Fruit fly (Drosophila melanogaster) whole organism, pupa: Measurements from ENCODE around the gene CG14518.

ENCODE experiments used
- CG10348 ChIP-seq: fragments of 200-800 bp; sonication (Bioruptor generic); IDR thresholded peaks from 2 replicates; pipeline ENCODE4 v1.3.6; 2022; ENCODE audit warnings: missing biosample characterization, missing genetic modification characterization
- CG12605 ChIP-seq: fragments of 200-800 bp; sonication (Bioruptor generic); IDR thresholded peaks from 2 replicates; pipeline ENCODE4 v1.3.6; 2022; ENCODE audit warnings: missing biosample characterization, missing genetic modification characterization
- CG13204 ChIP-seq: fragments of 200-800 bp; sonication (Bioruptor generic); optimal IDR thresholded peaks from 2 replicates; lab custom pipeline; 2018; ENCODE audit warnings: missing biosample characterization, mild to moderate bottlenecking, missing genetic modification characterization, moderate library complexity
- CG14655 ChIP-seq: fragments of 200-800 bp; sonication (Bioruptor generic); optimal IDR thresholded peaks from 3 replicates; lab custom pipeline; 2017; ENCODE audit warnings: mild to moderate bottlenecking, missing biosample characterization, missing genetic modification reagents, missing genetic modification characterization
- CG15710 ChIP-seq: fragments of 200-800 bp; sonication (Bioruptor generic); optimal IDR thresholded peaks from 2 replicates; lab custom pipeline; 2018; ENCODE audit warnings: missing biosample characterization, mild to moderate bottlenecking, missing genetic modification characterization, moderate library complexity
- CG17806 ChIP-seq: fragments of 200-800 bp; sonication (Bioruptor generic); optimal IDR thresholded peaks from 2 replicates; lab custom pipeline; 2018; ENCODE audit warnings: missing biosample characterization, mild to moderate bottlenecking, missing genetic modification characterization, moderate library complexity
- CG32121 ChIP-seq: fragments of 200-800 bp; sonication (Bioruptor generic); IDR thresholded peaks from 2 replicates; pipeline ENCODE4 v1.3.6; 2022; ENCODE audit warnings: missing biosample characterization, missing genetic modification characterization
- CG34367 ChIP-seq: fragments of 200-800 bp; sonication (Bioruptor generic); optimal IDR thresholded peaks from 2 replicates; lab custom pipeline; 2018; ENCODE audit warnings: missing biosample characterization, mild to moderate bottlenecking, missing genetic modification characterization
- CG4496 ChIP-seq: fragments of 200-800 bp; sonication (Bioruptor generic); IDR thresholded peaks from 3 replicates; pipeline ENCODE4 v1.3.6; 2022; ENCODE audit warnings: missing biosample characterization, missing genetic modification characterization
- CG8159 ChIP-seq: fragments of 200-800 bp; sonication (Bioruptor generic); optimal IDR thresholded peaks from 3 replicates; lab custom pipeline; 2018; ENCODE audit warnings: missing biosample characterization, mild to moderate bottlenecking, missing genetic modification characterization, moderate library complexity
- CG8301 ChIP-seq: fragments of 200-800 bp; sonication (Bioruptor generic); optimal IDR thresholded peaks from 2 replicates; lab custom pipeline; 2018; ENCODE audit warnings: missing biosample characterization, mild to moderate bottlenecking, missing genetic modification characterization
- CG9948 ChIP-seq: fragments of 200-800 bp; sonication (Bioruptor generic); optimal IDR thresholded peaks from 2 replicates; lab custom pipeline; 2018; ENCODE audit warnings: missing biosample characterization, mild to moderate bottlenecking, missing genetic modification characterization, moderate library complexity
- D1 ChIP-seq: fragments of 200-800 bp; sonication (Bioruptor generic); optimal IDR thresholded peaks from 2 replicates; lab custom pipeline; 2018; ENCODE audit warnings: missing biosample characterization, mild to moderate bottlenecking, missing genetic modification characterization, moderate library complexity
- EcR ChIP-seq: fragments of 200-800 bp; sonication (Bioruptor generic); optimal IDR thresholded peaks from 3 replicates; lab custom pipeline; 2019; ENCODE audit warnings: missing biosample characterization, missing genetic modification characterization, mild to moderate bottlenecking, moderate library complexity, missing genetic modification reagents
- Ets98B ChIP-seq: fragments of 200-800 bp; sonication (Bioruptor generic); IDR thresholded peaks from 2 replicates; pipeline ENCODE4 v1.3.6; 2022; ENCODE audit warnings: missing biosample characterization, missing genetic modification characterization
- Pif1A ChIP-seq: fragments of 200-800 bp; sonication (Bioruptor generic); optimal IDR thresholded peaks from 3 replicates; lab custom pipeline; 2016; ENCODE audit warnings: missing biosample characterization, missing genetic modification characterization
- Pif1B ChIP-seq: fragments of 200-800 bp; sonication (Bioruptor generic); optimal IDR thresholded peaks from 3 replicates; lab custom pipeline; 2016; ENCODE audit warnings: missing biosample characterization, missing genetic modification characterization
- Snoo ChIP-seq: fragments of 200-800 bp; sonication (Bioruptor generic); optimal IDR thresholded peaks from 3 replicates; lab custom pipeline; 2017; ENCODE audit warnings: missing biosample characterization, mild to moderate bottlenecking, missing genetic modification characterization, inconsistent platforms
- fd96Ca ChIP-seq: fragments of 200-800 bp; sonication (Bioruptor generic); IDR thresholded peaks from 3 replicates; pipeline ENCODE4 v1.3.6; 2022; ENCODE audit warnings: missing biosample characterization, missing genetic modification characterization
- gl ChIP-seq: fragments of 200-800 bp; sonication (Bioruptor generic); optimal IDR thresholded peaks from 2 replicates; lab custom pipeline; 2018; ENCODE audit warnings: missing biosample characterization, mild to moderate bottlenecking, missing genetic modification characterization
- rn ChIP-seq: fragments of 200-800 bp; sonication (Bioruptor generic); IDR thresholded peaks from 2 replicates; pipeline ENCODE4 v1.3.6; 2022; ENCODE audit warnings: missing biosample characterization, missing genetic modification characterization

The CG14518 gene

dm6 chr3R:29039704-29040430 is 15.1 kb downstream of the CG14518 start:
- TF ChIP-seq CG9948 (tag; lab: Kevin White, UChicago) (no peak), rn (no peak), Snoo (tag; lab: Kevin White, UChicago) (peak; percentile 25), CG8159 (tag; lab: Kevin White, UChicago) (no peak), CG14655 (GFP tag; lab: Kevin White, UChicago) (no peak), EcR (no peak), CG10348 (GFP tag; lab: Robert Waterston, UW) (no peak), CG34367 (tag; lab: Kevin White, UChicago) (no peak), CG8301 (tag; lab: Kevin White, UChicago) (no peak), CG4496 (GFP tag; lab: Robert Waterston, UW) (peak; percentile 59; the same call in 2 of the 3 replicates), CG32121 (peak; percentile 53; the same call in 1 of the 2 replicates), CG13204 (GFP tag; lab: Kevin White, UChicago) (no peak), gl (tag; lab: Kevin White, UChicago) (no peak), Pif1A (GFP tag; lab: Kevin White, UChicago) (peak; percentile 55), Pif1B (peak; percentile 19), D1 (no peak), Ets98B (peak; percentile 37; the same call in 1 of the 2 replicates), CG12605 (GFP tag; lab: Robert Waterston, UW) (no peak), fd96Ca (GFP tag; lab: Robert Waterston, UW) (peak; percentile 12; the same call in 1 of the 3 replicates), CG15710 (tag; lab: Kevin White, UChicago) (no peak), CG17806 (tag; lab: Kevin White, UChicago) (no peak)

dm6 chr3R:29040526-29041195 is 15.9 kb downstream of the CG14518 start:
- TF ChIP-seq CG15710 (tag; lab: Kevin White, UChicago) = peak; percentile 57
- TF ChIP-seq CG13204 (GFP tag; lab: Kevin White, UChicago) = no peak
- no peak for TF ChIP-seq CG34367 (tag; lab: Kevin White, UChicago)
- no peak for TF ChIP-seq rn
- TF ChIP-seq Snoo (tag; lab: Kevin White, UChicago) = no peak
- no peak for TF ChIP-seq CG8159 (tag; lab: Kevin White, UChicago)
- TF ChIP-seq CG17806 (tag; lab: Kevin White, UChicago) = peak; percentile 44
- no peak for TF ChIP-seq CG9948 (tag; lab: Kevin White, UChicago)
- no peak for TF ChIP-seq CG14655 (GFP tag; lab: Kevin White, UChicago)
- peak; percentile 47; the same call in 1 of the 2 replicates for TF ChIP-seq CG12605 (GFP tag; lab: Robert Waterston, UW)
- TF ChIP-seq CG4496 (GFP tag; lab: Robert Waterston, UW) = no peak; the same call in 2 of the 3 replicates
- TF ChIP-seq EcR = peak; percentile 70
- no peak for TF ChIP-seq Pif1B
- peak; percentile 44 for TF ChIP-seq Ets98B
- no peak for TF ChIP-seq CG10348 (GFP tag; lab: Robert Waterston, UW)
- TF ChIP-seq CG32121 = peak; percentile 44; the same call in 1 of the 2 replicates
- no peak for TF ChIP-seq CG8301 (tag; lab: Kevin White, UChicago)
- no peak for TF ChIP-seq Pif1A (GFP tag; lab: Kevin White, UChicago)
- TF ChIP-seq gl (tag; lab: Kevin White, UChicago) = no peak
- TF ChIP-seq D1 = no peak
- 0 out of 3 replicates have a peak, but pooled peaks have one; percentile 37 for TF ChIP-seq fd96Ca (GFP tag; lab: Robert Waterston, UW)

dm6 chr3R:29049055-29049722 is 24.4 kb downstream of the CG14518 start, which contains the start of gene CG11837:
TSS of gene CG11837 (plus strand) at chr3R:29049493.
- TF ChIP-seq CG15710 (tag; lab: Kevin White, UChicago) (no peak), CG13204 (GFP tag; lab: Kevin White, UChicago) (no peak), Pif1B (no peak), D1 (no peak), gl (tag; lab: Kevin White, UChicago) (no peak), Snoo (tag; lab: Kevin White, UChicago) (no peak), fd96Ca (GFP tag; lab: Robert Waterston, UW) (no peak), Ets98B (no peak), CG14655 (GFP tag; lab: Kevin White, UChicago) (no peak), CG32121 (no peak), CG4496 (GFP tag; lab: Robert Waterston, UW) (no peak), CG17806 (tag; lab: Kevin White, UChicago) (no peak), CG9948 (tag; lab: Kevin White, UChicago) (no peak), CG8301 (tag; lab: Kevin White, UChicago) (no peak), CG8159 (tag; lab: Kevin White, UChicago) (no peak), CG10348 (GFP tag; lab: Robert Waterston, UW) (no peak), Pif1A (GFP tag; lab: Kevin White, UChicago) (no peak)

- TF ChIP-seq CG13204 (GFP tag; lab: Kevin White, UChicago) (no peak), CG15710 (tag; lab: Kevin White, UChicago) (no peak), Ets98B (no peak), CG8159 (tag; lab: Kevin White, UChicago) (no peak), Pif1A (GFP tag; lab: Kevin White, UChicago) (no peak), CG9948 (tag; lab: Kevin White, UChicago) (no peak)
Measured at dm6 chr3R:29050756-29051155, 26.0 kb downstream of the CG14518 start, which contains the start of gene CG11841. TSS of gene CG11841 (plus strand) at chr3R:29051056.
